Fruit fly (Drosophila melanogaster) whole organism, embryonic: ENCODE results near the gene fend.

Experiments
- Adf1 ChIP-seq: fragments of 200-800 bp; sonication (Bioruptor generic); IDR thresholded peaks from 2 replicates; pipeline ENCODE4 v1.3.6; 2022; ENCODE audit warnings: missing biosample characterization, missing genetic modification characterization
- CG12299 ChIP-seq: fragments of 200-800 bp; sonication (Bioruptor generic); optimal IDR thresholded peaks from 2 replicates; lab custom pipeline; 2018; ENCODE audit warnings: missing biosample characterization, mild to moderate bottlenecking, missing genetic modification characterization
- CG12391 ChIP-seq: fragments of 200-800 bp; sonication (Bioruptor generic); optimal IDR thresholded peaks from 3 replicates; lab custom pipeline; 2018; ENCODE audit warnings: missing biosample characterization, mild to moderate bottlenecking, missing genetic modification characterization, moderate library complexity
- CG12744 ChIP-seq: fragments of 200-800 bp; sonication (Bioruptor generic); optimal IDR thresholded peaks from 2 replicates; lab custom pipeline; 2016; ENCODE audit warnings: missing biosample characterization, missing genetic modification characterization
- CG13624 ChIP-seq: fragments of 200-800 bp; sonication (Bioruptor generic); optimal IDR thresholded peaks from 2 replicates; lab custom pipeline; 2016; ENCODE audit warnings: missing biosample characterization, missing genetic modification characterization
- CG15073 ChIP-seq: fragments of 200-800 bp; sonication (Bioruptor generic); optimal IDR thresholded peaks from 2 replicates; lab custom pipeline; 2016; ENCODE audit warnings: missing biosample characterization, missing genetic modification characterization
- CG17361 ChIP-seq: fragments of 200-800 bp; sonication (Bioruptor generic); IDR thresholded peaks from 3 replicates; pipeline ENCODE4 v1.3.6; 2022; ENCODE audit warnings: missing biosample characterization, missing genetic modification characterization
- CG2120 ChIP-seq: fragments of 200-800 bp; sonication (Bioruptor generic); optimal IDR thresholded peaks from 3 replicates; lab custom pipeline; 2016; ENCODE audit warnings: missing biosample characterization, missing genetic modification characterization
- CG31224 ChIP-seq: fragments of 200-800 bp; sonication (Bioruptor generic); IDR thresholded peaks from 2 replicates; pipeline ENCODE4 v1.3.6; 2022; ENCODE audit warnings: missing biosample characterization, missing genetic modification characterization
- CG3407 ChIP-seq: fragments of 200-800 bp; sonication (Bioruptor generic); optimal IDR thresholded peaks from 2 replicates; lab custom pipeline; 2018; ENCODE audit warnings: missing biosample characterization, mild to moderate bottlenecking, missing genetic modification characterization
- CG34376 ChIP-seq: fragments of 200-800 bp; sonication (Bioruptor generic); optimal IDR thresholded peaks from 2 replicates; lab custom pipeline; 2018; ENCODE audit warnings: missing biosample characterization, mild to moderate bottlenecking, missing genetic modification characterization
- CG3838 ChIP-seq: fragments of 200-800 bp; sonication (Bioruptor generic); optimal IDR thresholded peaks from 3 replicates; lab custom pipeline; 2016; ENCODE audit warnings: missing biosample characterization, missing genetic modification characterization
- CG42726 ChIP-seq: fragments of 200-800 bp; sonication (Bioruptor generic); IDR thresholded peaks from 2 replicates; pipeline ENCODE4 v1.3.6; 2022; ENCODE audit warnings: missing biosample characterization, missing genetic modification characterization; ENCODE audit not compliant: partially characterized antibody
- CG4282 ChIP-seq: fragments of 200-800 bp; sonication (Bioruptor generic); optimal IDR thresholded peaks from 2 replicates; lab custom pipeline; 2016; ENCODE audit warnings: missing biosample characterization, missing genetic modification characterization
- CG43689 ChIP-seq: fragments of 200-800 bp; sonication (Bioruptor generic); IDR thresholded peaks from 2 replicates; pipeline ENCODE4 v1.3.6; 2022; ENCODE audit warnings: missing biosample characterization, missing genetic modification characterization
- CG4404 ChIP-seq: fragments of 200-800 bp; sonication (Bioruptor generic); IDR thresholded peaks from 2 replicates; pipeline ENCODE4 v1.3.6; 2022; ENCODE audit warnings: missing biosample characterization, missing genetic modification characterization
- CG4854 ChIP-seq: fragments of 200-800 bp; sonication (Bioruptor generic); optimal IDR thresholded peaks from 2 replicates; lab custom pipeline; 2016; ENCODE audit warnings: missing biosample characterization, missing genetic modification characterization, inconsistent platforms
- CG8089 ChIP-seq: fragments of 200-800 bp; sonication (Bioruptor generic); optimal IDR thresholded peaks from 3 replicates; lab custom pipeline; 2016; ENCODE audit warnings: missing biosample characterization, missing genetic modification characterization
- CG9215 ChIP-seq: fragments of 200-800 bp; sonication (Bioruptor generic); IDR thresholded peaks from 2 replicates; pipeline ENCODE4 v1.3.6; 2022; ENCODE audit warnings: missing biosample characterization, missing genetic modification characterization
- Chrac-16 ChIP-seq: fragments of 200-800 bp; sonication (Bioruptor generic); optimal IDR thresholded peaks from 3 replicates; lab custom pipeline; 2016; ENCODE audit warnings: missing biosample characterization, missing genetic modification characterization
- Deaf1 ChIP-seq: fragments of 200-800 bp; optimal IDR thresholded peaks from 3 replicates; lab custom pipeline; 2019; ENCODE audit warnings: missing biosample characterization, mild to moderate bottlenecking, missing genetic modification characterization, moderate library complexity
- HLH4C ChIP-seq: fragments of 200-800 bp; sonication (Bioruptor generic); IDR thresholded peaks from 3 replicates; pipeline ENCODE4 v1.3.6; 2022; ENCODE audit warnings: missing biosample characterization, missing genetic modification characterization; ENCODE audit not compliant: partially characterized antibody
- Hmx ChIP-seq: fragments of 200-800 bp; sonication (Bioruptor generic); optimal IDR thresholded peaks from 2 replicates; lab custom pipeline; 2016; ENCODE audit warnings: missing biosample characterization, missing genetic modification characterization
- Hr39 ChIP-seq: fragments of >200 bp; optimal IDR thresholded peaks from 2 replicates; lab custom pipeline; 2017
- Hsf ChIP-seq: fragments of 200-800 bp; sonication (Bioruptor generic); optimal IDR thresholded peaks from 3 replicates; lab custom pipeline; 2016; ENCODE audit warnings: missing biosample characterization, missing genetic modification characterization
- Med ChIP-seq: fragments of 200-800 bp; sonication (Bioruptor generic); peaks from one replicate; lab custom pipeline; 2016; ENCODE audit warnings: missing biosample characterization, missing genetic modification characterization, mild to moderate bottlenecking, inconsistent platforms, moderate library complexity
- NFAT ChIP-seq: fragments of 200-800 bp; sonication (Bioruptor generic); IDR thresholded peaks from 2 replicates; pipeline ENCODE4 v1.3.6; 2022; ENCODE audit warnings: missing biosample characterization, missing genetic modification characterization
- PHDP ChIP-seq: fragments of 200-800 bp; sonication (Bioruptor generic); optimal IDR thresholded peaks from 3 replicates; lab custom pipeline; 2018; ENCODE audit warnings: missing biosample characterization, mild to moderate bottlenecking, missing genetic modification characterization, moderate library complexity
- Stat92E ChIP-seq, 3 experiments: fragments of >200 bp in 2 of 3; fragments of 200-800 bp in 1 of 3; sonication (Bioruptor generic) in 1 of 3; optimal IDR thresholded peaks; 2 replicates each; lab custom pipeline; 2017 to 2019; ENCODE audit warnings: missing biosample characterization in 3 of 3, missing genetic modification characterization in 3 of 3, mild to moderate bottlenecking in 1 of 3, moderate library complexity in 1 of 3
- Xrp1 ChIP-seq: fragments of 200-800 bp; sonication (Bioruptor generic); IDR thresholded peaks from 2 replicates; pipeline ENCODE4 v1.3.6; 2022; ENCODE audit warnings: missing biosample characterization, missing genetic modification characterization
- YL-1 ChIP-seq: fragments of 200-800 bp; sonication (Bioruptor generic); optimal IDR thresholded peaks from 3 replicates; lab custom pipeline; 2017; ENCODE audit warnings: missing biosample characterization, mild to moderate bottlenecking, missing genetic modification characterization
- bowl ChIP-seq: fragments of 200-800 bp; sonication (Bioruptor generic); IDR thresholded peaks from 2 replicates; pipeline ENCODE4 v1.3.6; 2022; ENCODE audit warnings: missing biosample characterization, missing genetic modification characterization
- chif ChIP-seq, 2 experiments: fragments of 200-800 bp; sonication (Bioruptor generic); optimal IDR thresholded peaks; 3 replicates each; lab custom pipeline; 2016; ENCODE audit warnings: missing biosample characterization in 2 of 2, missing genetic modification characterization in 2 of 2
- ci ChIP-seq: fragments of 200-800 bp; sonication (Bioruptor generic); IDR thresholded peaks from 3 replicates; pipeline ENCODE4 v1.3.6; 2022; ENCODE audit warnings: missing biosample characterization, missing genetic modification characterization
- crp ChIP-seq, 2 experiments: fragments of 200-800 bp; sonication (Bioruptor generic); optimal IDR thresholded peaks; 2 replicates in 1 of 2; 3 replicates in 1 of 2; lab custom pipeline; 2017; ENCODE audit warnings: missing biosample characterization in 2 of 2, missing genetic modification characterization in 2 of 2, mild to moderate bottlenecking in 1 of 2, moderate library complexity in 1 of 2
- insv ChIP-seq, 2 experiments: fragments of 200-800 bp; sonication (Bioruptor generic); optimal IDR thresholded peaks; 3 replicates each; lab custom pipeline; 2016 to 2018; ENCODE audit warnings: missing biosample characterization in 2 of 2, missing genetic modification characterization in 2 of 2
- lilli ChIP-seq: fragments of 200-800 bp; sonication (Bioruptor generic); optimal IDR thresholded peaks from 3 replicates; lab custom pipeline; 2016; ENCODE audit warnings: missing biosample characterization, missing genetic modification characterization
- luna ChIP-seq: fragments of 200-800 bp; sonication (Bioruptor generic); optimal IDR thresholded peaks from 2 replicates; lab custom pipeline; 2016; ENCODE audit warnings: missing biosample characterization, missing genetic modification characterization
- nmo ChIP-seq: fragments of 200-800 bp; sonication (Bioruptor generic); optimal IDR thresholded peaks from 2 replicates; lab custom pipeline; 2018; ENCODE audit warnings: missing biosample characterization, mild to moderate bottlenecking, missing genetic modification characterization, moderate library complexity
- psq ChIP-seq: fragments of 200-800 bp; sonication (Bioruptor generic); optimal IDR thresholded peaks from 2 replicates; lab custom pipeline; 2017; ENCODE audit warnings: missing biosample characterization, missing genetic modification characterization
- pzg ChIP-seq: fragments of 200-800 bp; sonication (Bioruptor generic); optimal IDR thresholded peaks from 3 replicates; lab custom pipeline; 2018; ENCODE audit warnings: missing biosample characterization, mild to moderate bottlenecking, missing genetic modification characterization, moderate library complexity
- rib ChIP-seq: fragments of 200-800 bp; sonication (Bioruptor generic); IDR thresholded peaks from 2 replicates; pipeline ENCODE4 v1.3.6; 2022; ENCODE audit warnings: missing biosample characterization, missing genetic modification characterization
- row ChIP-seq: fragments of 200-800 bp; sonication (Bioruptor generic); IDR thresholded peaks from 3 replicates; pipeline ENCODE4 v1.3.6; 2022; ENCODE audit warnings: missing biosample characterization, missing genetic modification characterization
- seq ChIP-seq: fragments of 200-800 bp; sonication (Bioruptor generic); IDR thresholded peaks from 2 replicates; pipeline ENCODE4 v1.3.6; 2022; ENCODE audit warnings: missing biosample characterization, missing genetic modification characterization
- sim ChIP-seq: fragments of 200-800 bp; sonication (Bioruptor generic); IDR thresholded peaks from 2 replicates; pipeline ENCODE4 v1.3.6; 2022; ENCODE audit warnings: missing biosample characterization, missing genetic modification characterization
- slbo ChIP-seq: fragments of 200-800 bp; sonication (Bioruptor generic); IDR thresholded peaks from 2 replicates; pipeline ENCODE4 v1.3.6; 2022; ENCODE audit warnings: missing biosample characterization, missing genetic modification characterization
- so ChIP-seq: fragments of 200-800 bp; sonication (Bioruptor generic); IDR thresholded peaks from 3 replicates; pipeline ENCODE4 v1.3.6; 2022; ENCODE audit warnings: missing biosample characterization, missing genetic modification characterization
- sob ChIP-seq: fragments of 200-800 bp; sonication (Bioruptor generic); IDR thresholded peaks from 2 replicates; pipeline ENCODE4 v1.3.6; 2022; ENCODE audit warnings: missing biosample characterization, missing genetic modification characterization
- ttk ChIP-seq: fragments of 200-800 bp; sonication (Bioruptor generic); IDR thresholded peaks from 2 replicates; pipeline ENCODE4 v2.1.2; 2022; ENCODE audit warnings: missing biosample characterization, missing genetic modification characterization
- vvl ChIP-seq: fragments of 200-800 bp; sonication (Bioruptor generic); IDR thresholded peaks from 2 replicates; pipeline ENCODE4 v1.3.6; 2022; ENCODE audit warnings: missing biosample characterization, missing genetic modification characterization
- zfh1 ChIP-seq: fragments of 200-800 bp; sonication (Bioruptor generic); IDR thresholded peaks from 3 replicates; pipeline ENCODE4 v1.3.6; 2022; ENCODE audit warnings: missing biosample characterization, missing genetic modification characterization

The fend gene

dm6 chrX:9152127-9152598, 17.3 kb upstream of the fend start (continued):
- TF ChIP-seq Stat92E (GFP tag; optimal IDR thresholded peaks at IDR 0.05; lab: Kevin White, UChicago) (peak in 1 of 3 experiments; percentile 17), CG43689 (no peak), sim (GFP tag; lab: Robert Waterston, UW) (peak; percentile 23; the same call in 1 of the 2 replicates), CG12744 (GFP tag; lab: Kevin White, UChicago) (peak; percentile 40), Hmx (GFP tag; lab: Kevin White, UChicago) (no peak), CG12391 (peak; percentile 31), CG31224 (GFP tag; lab: Robert Waterston, UW) (no peak), bowl (GFP tag; lab: Robert Waterston, UW) (no peak), CG34376 (GFP tag; lab: Kevin White, UChicago) (peak; percentile 59), CG3407 (GFP tag; lab: Kevin White, UChicago) (no peak), chif (GFP tag; optimal IDR thresholded peaks at IDR 0.05; lab: Kevin White, UChicago) (peak in 1 of 2 experiments; percentile 13), Hsf (GFP tag; lab: Kevin White, UChicago) (peak; percentile 35), CG9215 (no peak), CG4854 (no peak), CG15073 (no peak), slbo (peak; percentile 44; the same call in 1 of the 2 replicates), luna (GFP tag; lab: Kevin White, UChicago) (no peak), nmo (peak; percentile 27), HLH4C (GFP tag; lab: Robert Waterston, UW) (0 out of 3 replicates have a peak, but pooled peaks have one; percentile 29), psq (GFP tag; lab: Kevin White, UChicago) (no peak), ci (GFP tag; lab: Robert Waterston, UW) (peak; percentile 73; the same call in 2 of the 3 replicates), PHDP (tag; lab: Kevin White, UChicago) (peak; percentile 54), CG3838 (no peak), Deaf1 (tag; lab: Kevin White, UChicago) (peak; percentile 50), CG17361 (GFP tag; lab: Robert Waterston, UW) (0 out of 3 replicates have a peak, but pooled peaks have one; percentile 18), CG42726 (GFP tag; lab: Robert Waterston, UW) (no peak), lilli (peak; percentile 42), Xrp1 (GFP tag; lab: Robert Waterston, UW) (peak; percentile 42; the same call in 1 of the 2 replicates), rib (GFP tag; lab: Robert Waterston, UW) (peak; percentile 73; the same call in 1 of the 2 replicates), CG13624 (peak; percentile 57), insv (GFP tag; optimal IDR thresholded peaks at IDR 0.05; lab: Kevin White, UChicago) (peak in 1 of 2 experiments; percentile 7), zfh1 (peak; percentile 49; the same call in 1 of the 3 replicates), Hr39 (lab: Kevin White, UChicago) (no peak), seq (GFP tag; lab: Robert Waterston, UW) (no peak), sob (peak; percentile 64; the same call in 1 of the 2 replicates), CG2120 (peak; percentile 48), Med (GFP tag; lab: Kevin White, UChicago) (peak; percentile 81), Chrac-16 (GFP tag; lab: Kevin White, UChicago) (peak; percentile 24), vvl (peak; percentile 76), CG4282 (peak; percentile 27), Adf1 (GFP tag; lab: Robert Waterston, UW) (peak; percentile 45), CG8089 (GFP tag; lab: Kevin White, UChicago) (peak; percentile 14), crp (GFP tag; optimal IDR thresholded peaks at IDR 0.05; lab: Kevin White, UChicago) (no peak), CG12299 (tag; lab: Kevin White, UChicago) (no peak), CG4404 (GFP tag; lab: Robert Waterston, UW) (no peak), so (GFP tag; lab: Robert Waterston, UW) (peak; percentile 71; the same call in 2 of the 3 replicates), pzg (GFP tag; lab: Kevin White, UChicago) (peak; percentile 10), row (GFP tag; lab: Robert Waterston, UW) (peak; percentile 60; the same call in 2 of the 3 replicates), ttk (GFP tag; lab: Robert Waterston, UW) (0 out of 2 replicates have a peak, but pooled peaks have one; percentile 22), YL-1 (peak; percentile 58), NFAT (GFP tag; lab: Robert Waterston, UW) (no peak)
